Fruit fly (Drosophila melanogaster) whole organism, embryonic: ENCODE data around the gene Wwox.

Experiments used
- Asciz ChIP-seq: fragments of 200-800 bp; sonication (Bioruptor generic); optimal IDR thresholded peaks from 2 replicates; lab custom pipeline; 2017; ENCODE audit warnings: missing biosample characterization, mild to moderate bottlenecking, missing genetic modification characterization, missing genetic modification reagents
- Awh ChIP-seq: fragments of 200-800 bp; sonication (Bioruptor generic); IDR thresholded peaks from 2 replicates; pipeline ENCODE4, ENCODE4 v1.3.6; 2022; ENCODE audit warnings: missing biosample characterization, missing genetic modification characterization
- CG11398 ChIP-seq: fragments of 200-800 bp; sonication (Bioruptor generic); optimal IDR thresholded peaks from 2 replicates; lab custom pipeline; 2016; ENCODE audit warnings: missing biosample characterization, missing genetic modification characterization
- CG12236 ChIP-seq: fragments of 200-800 bp; sonication (Bioruptor generic); optimal IDR thresholded peaks from 2 replicates; lab custom pipeline; 2016; ENCODE audit warnings: missing biosample characterization, missing genetic modification characterization
- CG12769 ChIP-seq: fragments of 200-800 bp; sonication (Bioruptor generic); optimal IDR thresholded peaks from 2 replicates; lab custom pipeline; 2019; ENCODE audit warnings: missing biosample characterization, mild to moderate bottlenecking, missing genetic modification characterization, moderate library complexity
- CG14050 ChIP-seq: fragments of 200-800 bp; sonication (Bioruptor generic); IDR thresholded peaks from 3 replicates; pipeline ENCODE4 v1.3.6; 2022; ENCODE audit warnings: missing biosample characterization, missing genetic modification characterization
- CG14667 ChIP-seq: fragments of 200-800 bp; sonication (Bioruptor generic); IDR thresholded peaks from 2 replicates; pipeline ENCODE4 v1.3.6; 2022; ENCODE audit warnings: missing biosample characterization, missing genetic modification characterization
- CG17385 ChIP-seq: fragments of 200-800 bp; sonication (Bioruptor generic); optimal IDR thresholded peaks from 3 replicates; lab custom pipeline; 2018; ENCODE audit warnings: missing biosample characterization, mild to moderate bottlenecking, missing genetic modification characterization
- CG17612 ChIP-seq: fragments of 200-800 bp; sonication (Bioruptor generic); IDR thresholded peaks from 2 replicates; pipeline ENCODE4 v1.3.6; 2022; ENCODE audit warnings: missing biosample characterization, missing genetic modification characterization
- CG17829 ChIP-seq: fragments of 200-800 bp; optimal IDR thresholded peaks from 2 replicates; lab custom pipeline; 2019; ENCODE audit warnings: missing biosample characterization, mild to moderate bottlenecking, missing genetic modification characterization, moderate library complexity
- CG3065 ChIP-seq: fragments of 200-800 bp; sonication (Bioruptor generic); optimal IDR thresholded peaks from 2 replicates; lab custom pipeline; 2016; ENCODE audit warnings: missing biosample characterization, missing genetic modification characterization
- CG33557 ChIP-seq: fragments of 200-800 bp; sonication (Bioruptor generic); optimal IDR thresholded peaks from 2 replicates; lab custom pipeline; 2019; ENCODE audit warnings: missing biosample characterization, mild to moderate bottlenecking, missing genetic modification characterization, moderate library complexity
- CG6689 ChIP-seq: fragments of 200-800 bp; sonication (Bioruptor generic); IDR thresholded peaks from 2 replicates; pipeline ENCODE4 v1.3.6; 2022; ENCODE audit warnings: missing biosample characterization, missing genetic modification characterization
- CG6765 ChIP-seq: fragments of 200-800 bp; sonication (Bioruptor generic); optimal IDR thresholded peaks from 3 replicates; lab custom pipeline; 2017; ENCODE audit warnings: missing biosample characterization, mild to moderate bottlenecking, missing genetic modification characterization
- CG8478 ChIP-seq: fragments of >200 bp; optimal IDR thresholded peaks from 2 replicates; lab custom pipeline; 2018
- Camta ChIP-seq: fragments of 200-800 bp; sonication (Bioruptor generic); optimal IDR thresholded peaks from 2 replicates; lab custom pipeline; 2016; ENCODE audit warnings: missing biosample characterization, missing genetic modification characterization
- Dfd ChIP-seq, 2 experiments: fragments of >200 bp; optimal IDR thresholded peaks; 2 replicates each; lab custom pipeline; 2017; ENCODE audit warnings: missing biosample characterization in 2 of 2, missing genetic modification characterization in 2 of 2
- Dll ChIP-seq: fragments of 200-800 bp; sonication (Bioruptor generic); IDR thresholded peaks from 4 replicates; pipeline ENCODE4 v1.3.6; 2022; ENCODE audit warnings: missing biosample characterization, missing genetic modification characterization; ENCODE audit not compliant: partially characterized antibody
- Drgx ChIP-seq: fragments of 200-800 bp; sonication (Bioruptor generic); IDR thresholded peaks from 2 replicates; pipeline ENCODE4 v1.3.6; 2022; ENCODE audit warnings: missing biosample characterization, missing genetic modification characterization
- Fer3 ChIP-seq: fragments of 200-800 bp; sonication (Bioruptor generic); optimal IDR thresholded peaks from 2 replicates; lab custom pipeline; 2018; ENCODE audit warnings: missing biosample characterization, mild to moderate bottlenecking, missing genetic modification characterization, moderate library complexity
- Gug ChIP-seq: fragments of 200-800 bp; sonication (Bioruptor generic); IDR thresholded peaks from 4 replicates; pipeline ENCODE4 v1.3.6; 2022; ENCODE audit warnings: missing biosample characterization, missing genetic modification characterization
- HLHmδ ChIP-seq: fragments of 200-800 bp; sonication (Bioruptor generic); optimal IDR thresholded peaks from 2 replicates; lab custom pipeline; 2018; ENCODE audit warnings: missing biosample characterization, mild to moderate bottlenecking, missing genetic modification characterization, moderate library complexity
- Hr39 ChIP-seq: fragments of >200 bp; optimal IDR thresholded peaks from 2 replicates; lab custom pipeline; 2017
- MESR4 ChIP-seq: fragments of 200-800 bp; sonication (Bioruptor generic); optimal IDR thresholded peaks from 2 replicates; lab custom pipeline; 2018; ENCODE audit warnings: missing biosample characterization, mild to moderate bottlenecking, missing genetic modification characterization, moderate library complexity
- NK7.1 ChIP-seq: fragments of 200-800 bp; sonication (Bioruptor generic); optimal IDR thresholded peaks from 3 replicates; lab custom pipeline; 2016; ENCODE audit warnings: missing biosample characterization, missing genetic modification characterization
- PHDP ChIP-seq: fragments of 200-800 bp; sonication (Bioruptor generic); optimal IDR thresholded peaks from 3 replicates; lab custom pipeline; 2018; ENCODE audit warnings: missing biosample characterization, mild to moderate bottlenecking, missing genetic modification characterization, moderate library complexity
- Poxn ChIP-seq: fragments of 200-800 bp; sonication (Bioruptor generic); IDR thresholded peaks from 2 replicates; pipeline ENCODE4 v1.3.6; 2022; ENCODE audit warnings: missing biosample characterization, missing genetic modification characterization
- Ptx1 ChIP-seq: fragments of 200-800 bp; sonication (Bioruptor generic); IDR thresholded peaks from 2 replicates; pipeline ENCODE4 v1.3.6; 2022; ENCODE audit warnings: missing biosample characterization, missing genetic modification characterization
- ato ChIP-seq: fragments of 200-800 bp; sonication (Bioruptor generic); IDR thresholded peaks from 2 replicates; pipeline ENCODE4 v1.3.6; 2022; ENCODE audit warnings: missing biosample characterization, missing genetic modification characterization; ENCODE audit not compliant: partially characterized antibody
- bbx ChIP-seq: fragments of 200-800 bp; sonication (Bioruptor generic); IDR thresholded peaks from 2 replicates; pipeline ENCODE4 v1.3.6; 2022; ENCODE audit warnings: missing biosample characterization, missing genetic modification characterization; ENCODE audit not compliant: partially characterized antibody
- cas ChIP-seq: fragments of 200-800 bp; sonication (Bioruptor generic); IDR thresholded peaks from 2 replicates; pipeline ENCODE4 v1.3.6; 2022; ENCODE audit warnings: missing biosample characterization, missing genetic modification characterization
- caup ChIP-seq: fragments of 200-800 bp; sonication (Bioruptor generic); optimal IDR thresholded peaks from 3 replicates; lab custom pipeline; 2017; ENCODE audit warnings: missing biosample characterization, mild to moderate bottlenecking, missing genetic modification characterization, moderate library complexity; ENCODE audit not compliant: severe bottlenecking
- ci ChIP-seq: fragments of 200-800 bp; sonication (Bioruptor generic); IDR thresholded peaks from 3 replicates; pipeline ENCODE4 v1.3.6; 2022; ENCODE audit warnings: missing biosample characterization, missing genetic modification characterization
- ems ChIP-seq: fragments of 200-800 bp; sonication (Bioruptor generic); optimal IDR thresholded peaks from 3 replicates; lab custom pipeline; 2016; ENCODE audit warnings: missing biosample characterization, missing genetic modification characterization
- fd96Cb ChIP-seq: fragments of 200-800 bp; sonication (Bioruptor generic); optimal IDR thresholded peaks from 2 replicates; lab custom pipeline; 2018; ENCODE audit warnings: missing biosample characterization, mild to moderate bottlenecking, missing genetic modification characterization, moderate library complexity
- gfzf ChIP-seq: fragments of 200-800 bp; sonication (Bioruptor generic); optimal IDR thresholded peaks from 2 replicates; lab custom pipeline; 2016; ENCODE audit warnings: missing biosample characterization, mild to moderate bottlenecking, missing genetic modification characterization, moderate library complexity
- gt ChIP-seq: fragments of 200-800 bp; sonication (Bioruptor generic); IDR thresholded peaks from 2 replicates; pipeline ENCODE4 v1.3.6; 2022; ENCODE audit warnings: missing biosample characterization, missing genetic modification characterization
- ham ChIP-seq: fragments of 200-800 bp; sonication (Bioruptor generic); IDR thresholded peaks from 2 replicates; pipeline ENCODE4 v1.3.6; 2022; ENCODE audit warnings: missing biosample characterization, missing genetic modification characterization
- hbn ChIP-seq: fragments of 200-800 bp; sonication (Bioruptor generic); IDR thresholded peaks from 2 replicates; pipeline ENCODE4 v1.3.6; 2022; ENCODE audit warnings: missing biosample characterization, missing genetic modification characterization; ENCODE audit not compliant: partially characterized antibody
- ind ChIP-seq: fragments of 200-800 bp; sonication (Bioruptor generic); optimal IDR thresholded peaks from 3 replicates; lab custom pipeline; 2016; ENCODE audit warnings: missing biosample characterization, missing genetic modification characterization
- lmd ChIP-seq: fragments of 200-800 bp; sonication (Bioruptor generic); IDR thresholded peaks from 2 replicates; pipeline ENCODE4 v1.3.6; 2022; ENCODE audit warnings: missing biosample characterization, missing genetic modification characterization
- otp ChIP-seq: fragments of 200-800 bp; sonication (Bioruptor generic); IDR thresholded peaks from 3 replicates; pipeline ENCODE4, ENCODE4 v1.3.6; 2022; ENCODE audit warnings: missing biosample characterization, missing genetic modification characterization
- prd ChIP-seq, 3 experiments: fragments of >200 bp in 2 of 3; fragments of 200-800 bp in 1 of 3; sonication (Bioruptor generic) in 1 of 3; optimal IDR thresholded peaks in 2 of 3; IDR thresholded peaks in 1 of 3; 2 replicates in 2 of 3; 3 replicates in 1 of 3; pipeline versions ENCODE4 v1.3.6 to Lab custom; 2017 to 2022; ENCODE audit warnings: missing biosample characterization in 1 of 3, missing genetic modification characterization in 1 of 3
- row ChIP-seq: fragments of 200-800 bp; sonication (Bioruptor generic); IDR thresholded peaks from 3 replicates; pipeline ENCODE4 v1.3.6; 2022; ENCODE audit warnings: missing biosample characterization, missing genetic modification characterization
- sd ChIP-seq: fragments of 200-800 bp; sonication (Bioruptor generic); optimal IDR thresholded peaks from 3 replicates; lab custom pipeline; 2018; ENCODE audit warnings: missing biosample characterization, mild to moderate bottlenecking, missing genetic modification characterization, moderate library complexity
- sens ChIP-seq: fragments of 200-800 bp; sonication (Bioruptor generic); peaks from one replicate; lab custom pipeline; 2016; ENCODE audit warnings: missing biosample characterization, missing genetic modification characterization
- sisA ChIP-seq: fragments of 200-800 bp; sonication (Bioruptor generic); IDR thresholded peaks from 2 replicates; pipeline ENCODE4 v1.3.6; 2022; ENCODE audit warnings: missing biosample characterization, missing genetic modification characterization
- tgo ChIP-seq: fragments of 200-800 bp; sonication (Bioruptor generic); IDR thresholded peaks from 3 replicates; pipeline ENCODE4 v1.3.6; 2022; ENCODE audit warnings: missing biosample characterization, missing genetic modification characterization
- zen ChIP-seq: fragments of 200-800 bp; sonication (Bioruptor generic); optimal IDR thresholded peaks from 3 replicates; lab custom pipeline; 2018; ENCODE audit warnings: missing biosample characterization, mild to moderate bottlenecking, missing genetic modification characterization, moderate library complexity

Gene Wwox

DNA sequence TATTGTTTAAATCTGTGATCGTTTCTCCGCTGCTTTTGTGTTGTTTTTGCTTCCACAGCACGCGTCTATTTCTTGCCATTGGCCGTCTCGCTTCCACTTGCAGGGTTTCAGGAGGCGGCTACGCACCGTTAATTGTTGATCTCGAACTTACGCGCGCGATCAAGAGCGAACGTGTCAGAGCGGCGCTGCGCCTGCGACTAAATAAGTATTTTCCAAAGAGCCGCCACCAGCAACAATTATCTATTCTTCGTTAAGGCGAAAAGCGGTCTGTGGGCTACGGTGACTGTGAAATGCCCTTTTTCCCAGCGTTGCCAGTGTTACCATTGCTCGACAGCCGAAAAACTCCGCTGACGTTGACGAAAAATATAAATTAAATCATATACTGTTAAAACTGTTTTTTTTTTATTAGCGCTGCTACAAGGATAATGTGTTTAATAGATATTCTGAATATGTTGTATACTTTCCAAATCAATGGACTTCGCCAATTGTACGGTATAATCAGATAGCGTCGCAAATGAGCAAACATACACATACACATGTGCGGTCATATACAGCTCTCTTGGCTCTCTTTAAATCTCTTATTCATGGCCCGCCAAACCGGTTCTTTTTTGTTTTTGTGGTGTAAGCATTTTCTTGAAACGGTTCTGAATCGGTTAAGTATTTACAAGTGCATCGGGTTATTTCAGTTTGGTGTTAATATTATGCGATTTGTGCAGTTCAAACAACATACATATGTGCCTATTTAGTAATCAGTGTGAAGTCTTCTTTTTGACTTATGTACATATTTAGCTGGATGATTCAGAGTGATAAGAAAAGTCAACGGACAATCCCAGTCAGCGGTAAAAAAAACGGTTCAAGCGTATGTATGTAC lies 9.9 kb downstream of the Wwox start, which contains the start of gene pes (continued):
- TF ChIP-seq bbx (GFP tag; lab: Robert Waterston, UW) (peak; percentile 56; the same call in 1 of the 2 replicates), row (peak; percentile 91), NK7.1 (GFP tag; lab: Kevin White, UChicago) (peak; percentile 86), ham (no peak), Ptx1 (GFP tag; lab: Robert Waterston, UW) (peak; percentile 12; the same call in 1 of the 2 replicates), Fer3 (tag; lab: Kevin White, UChicago) (peak; percentile 92), sisA (GFP tag; lab: Robert Waterston, UW) (peak; percentile 95), tgo (GFP tag; lab: Robert Waterston, UW) (no peak; the same call in 2 of the 3 replicates), CG14667 (GFP tag; lab: Robert Waterston, UW) (peak; percentile 90), Awh (GFP tag; lab: Robert Waterston, UW) (peak; percentile 86), CG11398 (GFP tag; lab: Kevin White, UChicago) (peak; percentile 3), Hr39 (lab: Kevin White, UChicago) (no peak), CG6689 (GFP tag; lab: Robert Waterston, UW) (peak; percentile 95), CG6765 (peak; percentile 92), ems (GFP tag; lab: Kevin White, UChicago) (peak; percentile 94), Camta (GFP tag; lab: Kevin White, UChicago) (peak; percentile 92), CG14050 (GFP tag; lab: Robert Waterston, UW) (peak; percentile 86), CG12769 (tag; lab: Kevin White, UChicago) (peak; percentile 50), MESR4 (GFP tag; lab: Kevin White, UChicago) (peak; percentile 25), caup (peak; percentile 92), HLHmδ (peak; percentile 88), hbn (GFP tag; lab: Robert Waterston, UW) (no peak), Dfd (GFP tag; optimal IDR thresholded peaks at IDR 0.05; lab: Kevin White, UChicago) (no peak), otp (GFP tag; lab: Robert Waterston, UW) (peak; percentile 86), Gug (peak; percentile 95), CG17385 (GFP tag; lab: Kevin White, UChicago) (peak; percentile 42), Poxn (peak; percentile 82), CG17612 (GFP tag; lab: Robert Waterston, UW) (peak; percentile 82), CG17829 (tag; lab: Kevin White, UChicago) (peak; percentile 86), fd96Cb (tag; lab: Kevin White, UChicago) (peak; percentile 89), PHDP (tag; lab: Kevin White, UChicago) (peak; percentile 4), sd (tag; lab: Kevin White, UChicago) (peak; percentile 78), Asciz (GFP tag; lab: Kevin White, UChicago) (peak; percentile 60), gfzf (GFP tag; lab: Kevin White, UChicago) (peak; percentile 8), Drgx (GFP tag; lab: Robert Waterston, UW) (peak; percentile 94), Dll (GFP tag; lab: Robert Waterston, UW) (peak; percentile 27; the same call in 1 of the 4 replicates), sens (GFP tag; lab: Kevin White, UChicago) (peak; percentile 80), CG8478 (lab: Kevin White, UChicago) (no peak), gt (GFP tag; lab: Robert Waterston, UW) (peak; percentile 78), ind (GFP tag; lab: Kevin White, UChicago) (peak; percentile 93), cas (GFP tag; lab: Robert Waterston, UW) (peak; percentile 79), CG33557 (peak; percentile 31), CG3065 (GFP tag; lab: Kevin White, UChicago) (no peak), CG12236 (GFP tag; lab: Kevin White, UChicago) (no peak), prd (optimal IDR thresholded peaks at IDR 0.05; lab: Kevin White, UChicago) (no peak), prd (GFP tag; IDR thresholded peaks at IDR 0.05; lab: Robert Waterston, UW) (peak; percentile 97), lmd (GFP tag; lab: Robert Waterston, UW) (no peak), ato (GFP tag; lab: Robert Waterston, UW) (no peak), ci (GFP tag; lab: Robert Waterston, UW) (peak; percentile 81), zen (tag; lab: Kevin White, UChicago) (peak; percentile 91)
